Worm (Caenorhabditis elegans): ENCODE results near the gene ttr-34.

DNA sequence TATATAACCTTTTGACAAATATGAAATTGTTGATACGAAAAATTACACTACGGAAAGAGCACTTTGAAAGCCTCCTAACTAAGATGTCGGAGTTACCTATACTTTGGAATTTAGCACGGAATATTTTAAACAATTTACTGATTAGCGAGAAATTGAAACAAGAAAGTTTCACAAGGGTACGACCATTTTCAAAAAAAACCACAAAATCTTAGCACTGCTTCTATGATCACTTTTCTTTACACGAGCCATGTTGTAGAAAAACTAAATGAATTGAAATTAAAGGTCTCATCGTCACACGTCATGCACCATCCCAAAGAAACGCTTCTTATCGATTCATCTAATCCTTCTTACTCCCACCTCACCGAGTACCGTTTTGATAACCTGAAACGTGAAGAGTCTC is 4.8 kb upstream of the ttr-34 start, which contains the start of gene F09A5.2:
- TF ChIP-seq tbx-37 (GFP tag; conservative IDR thresholded peaks at IDR 0.05) (no peak), tbx-11 (GFP tag; IDR thresholded peaks at IDR 0.05) (no peak), ceh-13 (GFP tag; optimal IDR thresholded peaks at IDR 0.05) (no peak), ets-7 (tag; optimal IDR thresholded peaks at IDR 0.05) (no peak)

Data from whole organism, early embryonic.